Worm (Caenorhabditis elegans): ENCODE measurements around the gene cyl-1.

cyl-1 gene

ce11 chrV:11979673-11980561 is 13.6 kb downstream of the cyl-1 start, which contains the start of gene snr-4:
TSS of gene snr-4 (minus strand) at chrV:11979723.
- TF ChIP-seq nhr-237 (tag; optimal IDR thresholded peaks at IDR 0.05): no peak
- peak; percentile 39 for TF ChIP-seq ztf-4 (tag; optimal IDR thresholded peaks at IDR 0.05)
- TF ChIP-seq lin-15B (tag; optimal IDR thresholded peaks at IDR 0.05): peak; percentile 92
- TF ChIP-seq nhr-76 (tag; optimal IDR thresholded peaks at IDR 0.05): peak; percentile 26
- TF ChIP-seq eor-1 (tag; optimal IDR thresholded peaks at IDR 0.05): no peak
- TF ChIP-seq ceh-9 (tag; optimal IDR thresholded peaks at IDR 0.05): no peak
- peak; percentile 87 for TF ChIP-seq skn-1 (tag; optimal IDR thresholded peaks at IDR 0.05)
- peak; percentile 79 for TF ChIP-seq tbx-2 (tag; optimal IDR thresholded peaks at IDR 0.05)
- TF ChIP-seq nhr-23 (tag; optimal IDR thresholded peaks at IDR 0.05): peak; percentile 94
- no peak for TF ChIP-seq egl-27 (tag; optimal IDR thresholded peaks at IDR 0.05)
- peak; percentile 86 for TF ChIP-seq R02D3.7 (tag; optimal IDR thresholded peaks at IDR 0.05)
- TF ChIP-seq mml-1 (tag; optimal IDR thresholded peaks at IDR 0.05): no peak
- TF ChIP-seq elt-1 (tag; optimal IDR thresholded peaks at IDR 0.05): no peak
- peak; percentile 76 for TF ChIP-seq elt-2 (tag; optimal IDR thresholded peaks at IDR 0.05)
- peak; percentile 81 for TF ChIP-seq ceh-28 (tag; optimal IDR thresholded peaks at IDR 0.05)
- TF ChIP-seq mdl-1 (tag; optimal IDR thresholded peaks at IDR 0.05): peak; percentile 9
- TF ChIP-seq aly-2 (tag; optimal IDR thresholded peaks at IDR 0.05): peak; percentile 63
- peak; percentile 97 for TF ChIP-seq lin-39 (tag; optimal IDR thresholded peaks at IDR 0.05)
- peak; percentile 89 for TF ChIP-seq pqm-1 (tag; optimal IDR thresholded peaks at IDR 0.05)
- no peak for TF ChIP-seq nhr-67 (tag; optimal IDR thresholded peaks at IDR 0.05)
- no peak for TF ChIP-seq daf-12 (tag; optimal IDR thresholded peaks at IDR 0.05)
- TF ChIP-seq lsy-12 (tag; optimal IDR thresholded peaks at IDR 0.05): peak; percentile 92
- peak in 1 of 3 experiments; percentile 83 for TF ChIP-seq elt-3 (tag; optimal IDR thresholded peaks at IDR 0.05)
- TF ChIP-seq ztf-11 (tag; optimal IDR thresholded peaks at IDR 0.05): no peak
- TF ChIP-seq fkh-2 (tag; optimal IDR thresholded peaks at IDR 0.05): no peak
- TF ChIP-seq ceh-16 (tag; optimal IDR thresholded peaks at IDR 0.05): peak; percentile 41
- TF ChIP-seq unc-62 (GFP tag; optimal IDR thresholded peaks at IDR 0.05): peak; percentile 40
- no peak for TF ChIP-seq nhr-28 (tag; optimal IDR thresholded peaks at IDR 0.05)
- TF ChIP-seq sea-2 (GFP tag; optimal IDR thresholded peaks at IDR 0.05): no peak
- peak; percentile 95 for TF ChIP-seq nhr-25 (tag; optimal IDR thresholded peaks at IDR 0.05)
- TF ChIP-seq ama-1 (optimal IDR thresholded peaks at IDR 0.05): peak; percentile 98
- TF ChIP-seq snpc-4 (tag; optimal IDR thresholded peaks at IDR 0.05): peak; percentile 100
- peak; percentile 88 for TF ChIP-seq pha-4 (tag; optimal IDR thresholded peaks at IDR 0.05)
- peak; percentile 96 for TF ChIP-seq nfya-1 (tag; optimal IDR thresholded peaks at IDR 0.05; ENCODE audit: insufficient read depth)
- peak; percentile 56 for TF ChIP-seq fkh-10 (GFP tag; optimal IDR thresholded peaks at IDR 0.05)
- peak; percentile 84 for TF ChIP-seq egl-5 (tag; optimal IDR thresholded peaks at IDR 0.05)
- no peak for TF ChIP-seq zag-1 (tag; optimal IDR thresholded peaks at IDR 0.05)
- TF ChIP-seq unc-39 (tag; optimal IDR thresholded peaks at IDR 0.05): no peak
- TF ChIP-seq nhr-43 (tag; optimal IDR thresholded peaks at IDR 0.05; ENCODE audit: poor library complexity, severe bottlenecking): peak; percentile 90
- TF ChIP-seq ZK546.5 (tag; optimal IDR thresholded peaks at IDR 0.05): no peak
- TF ChIP-seq nhr-11 (tag; optimal IDR thresholded peaks at IDR 0.05): peak; percentile 70
- TF ChIP-seq hmg-11 (tag; optimal IDR thresholded peaks at IDR 0.05): peak; percentile 83
- peak; percentile 92 for TF ChIP-seq jun-1 (tag; optimal IDR thresholded peaks at IDR 0.05)
- TF ChIP-seq ceh-82 (tag; optimal IDR thresholded peaks at IDR 0.05): peak; percentile 90
- TF ChIP-seq nhr-77 (tag; optimal IDR thresholded peaks at IDR 0.05): peak; percentile 88
- peak; percentile 74 for TF ChIP-seq fos-1 (tag; optimal IDR thresholded peaks at IDR 0.05)
- no peak for TF ChIP-seq nhr-12 (tag; optimal IDR thresholded peaks at IDR 0.05)

Measured in whole organism, L3 larva.